Fruit fly (Drosophila melanogaster) whole organism, embryonic: ENCODE results near the gene nmo.

Source experiments
- ATbp ChIP-seq: fragments of 200-800 bp; sonication (Bioruptor generic); optimal IDR thresholded peaks from 2 replicates; lab custom pipeline; 2017; ENCODE audit warnings: missing biosample characterization, mild to moderate bottlenecking, missing genetic modification characterization, missing genetic modification reagents
- Antp ChIP-seq: fragments of 200-800 bp; sonication (Bioruptor generic); optimal IDR thresholded peaks from 3 replicates; lab custom pipeline; 2016; ENCODE audit warnings: missing biosample characterization, missing genetic modification characterization
- Bgb ChIP-seq: fragments of 200-800 bp; sonication (Bioruptor generic); IDR thresholded peaks from 2 replicates; pipeline ENCODE4 v1.3.6; 2022; ENCODE audit warnings: missing biosample characterization, missing genetic modification characterization; ENCODE audit not compliant: partially characterized antibody
- CG10431 ChIP-seq: fragments of 200-800 bp; sonication (Bioruptor generic); optimal IDR thresholded peaks from 3 replicates; lab custom pipeline; 2018; ENCODE audit warnings: missing biosample characterization, mild to moderate bottlenecking, missing genetic modification characterization
- CG10543 ChIP-seq: fragments of 200-800 bp; sonication (Bioruptor generic); optimal IDR thresholded peaks from 3 replicates; lab custom pipeline; 2017; ENCODE audit warnings: missing biosample characterization, mild to moderate bottlenecking, missing genetic modification characterization, moderate library complexity
- CG11093 ChIP-seq: fragments of 200-800 bp; sonication (Bioruptor generic); IDR thresholded peaks from 3 replicates; pipeline ENCODE4 v1.3.6; 2022; ENCODE audit warnings: missing biosample characterization, missing genetic modification characterization
- CG11247 ChIP-seq: fragments of 200-800 bp; sonication (Bioruptor generic); IDR thresholded peaks from 2 replicates; pipeline ENCODE4 v1.3.6; 2022; ENCODE audit warnings: missing biosample characterization, missing genetic modification characterization
- CG13296 ChIP-seq: fragments of 200-800 bp; sonication (Bioruptor generic); optimal IDR thresholded peaks from 3 replicates; lab custom pipeline; 2018; ENCODE audit warnings: missing biosample characterization, mild to moderate bottlenecking, missing genetic modification characterization
- CG13894 ChIP-seq: fragments of 200-800 bp; sonication (Bioruptor generic); optimal IDR thresholded peaks from 3 replicates; lab custom pipeline; 2018; ENCODE audit warnings: missing biosample characterization, mild to moderate bottlenecking, missing genetic modification characterization, moderate library complexity
- CG14050 ChIP-seq: fragments of 200-800 bp; sonication (Bioruptor generic); IDR thresholded peaks from 3 replicates; pipeline ENCODE4 v1.3.6; 2022; ENCODE audit warnings: missing biosample characterization, missing genetic modification characterization
- CG15269 ChIP-seq: fragments of 200-800 bp; sonication (Bioruptor generic); optimal IDR thresholded peaks from 2 replicates; lab custom pipeline; 2018; ENCODE audit warnings: missing biosample characterization, mild to moderate bottlenecking, missing genetic modification characterization, moderate library complexity
- CG15479 ChIP-seq: fragments of 200-800 bp; sonication (Bioruptor generic); optimal IDR thresholded peaks from 3 replicates; lab custom pipeline; 2019; ENCODE audit warnings: missing biosample characterization, mild to moderate bottlenecking, missing genetic modification characterization, moderate library complexity
- CG2678 ChIP-seq: fragments of 200-800 bp; sonication (Bioruptor generic); optimal IDR thresholded peaks from 3 replicates; lab custom pipeline; 2019; ENCODE audit warnings: missing biosample characterization, mild to moderate bottlenecking, missing genetic modification characterization, moderate library complexity
- CG3065 ChIP-seq: fragments of 200-800 bp; sonication (Bioruptor generic); optimal IDR thresholded peaks from 2 replicates; lab custom pipeline; 2016; ENCODE audit warnings: missing biosample characterization, missing genetic modification characterization
- CG31441 ChIP-seq: fragments of 200-800 bp; sonication (Bioruptor generic); IDR thresholded peaks from 2 replicates; pipeline ENCODE4 v1.3.6; 2022; ENCODE audit warnings: missing biosample characterization, missing genetic modification characterization
- CG34376 ChIP-seq: fragments of 200-800 bp; sonication (Bioruptor generic); optimal IDR thresholded peaks from 2 replicates; lab custom pipeline; 2018; ENCODE audit warnings: missing biosample characterization, mild to moderate bottlenecking, missing genetic modification characterization
- CG5245 ChIP-seq: fragments of 200-800 bp; sonication (Bioruptor generic); optimal IDR thresholded peaks from 3 replicates; lab custom pipeline; 2016; ENCODE audit warnings: missing biosample characterization, missing genetic modification characterization
- CG6254 ChIP-seq: fragments of 200-800 bp; sonication (Bioruptor generic); optimal IDR thresholded peaks from 3 replicates; lab custom pipeline; 2017; ENCODE audit warnings: mild to moderate bottlenecking, missing biosample characterization, missing genetic modification reagents, missing genetic modification characterization
- CG6854 ChIP-seq: fragments of 200-800 bp; sonication (Bioruptor generic); optimal IDR thresholded peaks from 3 replicates; lab custom pipeline; 2017; ENCODE audit warnings: missing biosample characterization, mild to moderate bottlenecking, missing genetic modification characterization
- CG8765 ChIP-seq: fragments of 200-800 bp; sonication (Bioruptor generic); IDR thresholded peaks from 2 replicates; pipeline ENCODE4 v1.3.6; 2022; ENCODE audit warnings: missing biosample characterization, missing genetic modification characterization
- Fer2 ChIP-seq: fragments of 200-800 bp; sonication (Bioruptor generic); optimal IDR thresholded peaks from 2 replicates; lab custom pipeline; 2018; ENCODE audit warnings: missing biosample characterization, mild to moderate bottlenecking, missing genetic modification characterization, moderate library complexity
- GATAe ChIP-seq: fragments of 200-800 bp; sonication (Bioruptor generic); conservative IDR thresholded peaks from 2 replicates; pipeline ENCODE4 v1.3.6; 2022; ENCODE audit warnings: missing biosample characterization, missing genetic modification characterization
- Hand ChIP-seq: fragments of 200-800 bp; sonication (Bioruptor generic); optimal IDR thresholded peaks from 2 replicates; lab custom pipeline; 2017; ENCODE audit warnings: mild to moderate bottlenecking, missing biosample characterization, missing genetic modification reagents, missing genetic modification characterization
- HmgD ChIP-seq: fragments of 200-800 bp; sonication (Bioruptor generic); optimal IDR thresholded peaks from 3 replicates; lab custom pipeline; 2016; ENCODE audit warnings: missing biosample characterization, missing genetic modification characterization
- Lim3 ChIP-seq: fragments of 200-800 bp; sonication (Bioruptor generic); IDR thresholded peaks from 2 replicates; pipeline ENCODE4 v1.3.6; 2022; ENCODE audit warnings: missing biosample characterization, missing genetic modification characterization
- MBD-R2 ChIP-seq: fragments of 200-800 bp; sonication (Bioruptor generic); IDR thresholded peaks from 2 replicates; pipeline ENCODE4 v1.3.6; 2022; ENCODE audit warnings: missing biosample characterization, missing genetic modification characterization
- Med ChIP-seq: fragments of 200-800 bp; sonication (Bioruptor generic); peaks from one replicate; lab custom pipeline; 2016; ENCODE audit warnings: missing biosample characterization, missing genetic modification characterization, mild to moderate bottlenecking, inconsistent platforms, moderate library complexity
- Pdp1 ChIP-seq, 2 experiments: fragments of 200-800 bp; sonication (Bioruptor generic); optimal IDR thresholded peaks; 3 replicates each; lab custom pipeline; 2016; ENCODE audit warnings: missing biosample characterization in 2 of 2, missing genetic modification characterization in 2 of 2, mild to moderate bottlenecking in 1 of 2, moderate library complexity in 1 of 2
- cg ChIP-seq: fragments of 200-800 bp; sonication (Bioruptor generic); optimal IDR thresholded peaks from 3 replicates; lab custom pipeline; 2019; ENCODE audit warnings: missing biosample characterization, mild to moderate bottlenecking, missing genetic modification characterization, moderate library complexity
- chinmo ChIP-seq: fragments of 200-800 bp; sonication (Bioruptor generic); IDR thresholded peaks from 4 replicates; pipeline ENCODE4 v1.3.6; 2022; ENCODE audit warnings: missing biosample characterization, missing genetic modification characterization; ENCODE audit not compliant: partially characterized antibody
- chn ChIP-seq: fragments of 200-800 bp; sonication (Bioruptor generic); optimal IDR thresholded peaks from 2 replicates; lab custom pipeline; 2016; ENCODE audit warnings: missing biosample characterization, missing genetic modification characterization
- disco-r ChIP-seq: fragments of 200-800 bp; sonication (Bioruptor generic); optimal IDR thresholded peaks from 2 replicates; lab custom pipeline; 2016; ENCODE audit warnings: missing biosample characterization, missing genetic modification characterization
- dm ChIP-seq: fragments of 200-800 bp; sonication (Bioruptor generic); optimal IDR thresholded peaks from 3 replicates; lab custom pipeline; 2016; ENCODE audit warnings: missing biosample characterization, missing genetic modification characterization
- en ChIP-seq: fragments of 200-800 bp; sonication (Bioruptor generic); optimal IDR thresholded peaks from 2 replicates; lab custom pipeline; 2016; ENCODE audit warnings: missing biosample characterization, missing genetic modification characterization
- exex ChIP-seq: fragments of 200-800 bp; sonication (Bioruptor generic); optimal IDR thresholded peaks from 4 replicates; lab custom pipeline; 2018; ENCODE audit warnings: missing biosample characterization, mild to moderate bottlenecking, missing genetic modification characterization, moderate library complexity
- ftz-f1 ChIP-seq: fragments of 200-800 bp; sonication (Bioruptor generic); optimal IDR thresholded peaks from 2 replicates; lab custom pipeline; 2016; ENCODE audit warnings: missing biosample characterization, missing genetic modification characterization
- grn ChIP-seq: fragments of 200-800 bp; sonication (Bioruptor generic); optimal IDR thresholded peaks from 3 replicates; lab custom pipeline; 2017; ENCODE audit warnings: missing biosample characterization, missing genetic modification characterization
- insv ChIP-seq, 2 experiments: fragments of 200-800 bp; sonication (Bioruptor generic); optimal IDR thresholded peaks; 3 replicates each; lab custom pipeline; 2016 to 2018; ENCODE audit warnings: missing biosample characterization in 2 of 2, missing genetic modification characterization in 2 of 2
- jing ChIP-seq: fragments of 200-800 bp; sonication (Bioruptor generic); optimal IDR thresholded peaks from 2 replicates; lab custom pipeline; 2018; ENCODE audit warnings: missing biosample characterization, mild to moderate bottlenecking, missing genetic modification characterization
- kah ChIP-seq: fragments of 200-800 bp; sonication (Bioruptor generic); optimal IDR thresholded peaks from 2 replicates; lab custom pipeline; 2018; ENCODE audit warnings: missing biosample characterization, mild to moderate bottlenecking, missing genetic modification characterization
- pan ChIP-seq, 4 experiments: fragments of >200 bp in 3 of 4; fragments of 200-800 bp in 1 of 4; sonication (Bioruptor generic) in 1 of 4; optimal IDR thresholded peaks in 3 of 4; IDR thresholded peaks in 1 of 4; 2 replicates each; pipeline versions ENCODE4 v1.3.6 to Lab custom; 2017 to 2022; ENCODE audit warnings: missing biosample characterization in 2 of 4, missing genetic modification characterization in 2 of 4, mixed read lengths in 1 of 4
- pho ChIP-seq: fragments of 200-800 bp; sonication (Bioruptor generic); optimal IDR thresholded peaks from 2 replicates; lab custom pipeline; 2016; ENCODE audit warnings: missing biosample characterization, missing genetic modification characterization
- psq ChIP-seq: fragments of 200-800 bp; sonication (Bioruptor generic); optimal IDR thresholded peaks from 2 replicates; lab custom pipeline; 2017; ENCODE audit warnings: missing biosample characterization, missing genetic modification characterization
- repo ChIP-seq: fragments of 200-800 bp; sonication (Bioruptor generic); optimal IDR thresholded peaks from 2 replicates; lab custom pipeline; 2016; ENCODE audit warnings: missing biosample characterization, missing genetic modification characterization
- row ChIP-seq: fragments of 200-800 bp; sonication (Bioruptor generic); IDR thresholded peaks from 3 replicates; pipeline ENCODE4 v1.3.6; 2022; ENCODE audit warnings: missing biosample characterization, missing genetic modification characterization
- slp2 ChIP-seq: fragments of 200-800 bp; sonication (Bioruptor generic); optimal IDR thresholded peaks from 2 replicates; lab custom pipeline; 2016; ENCODE audit warnings: missing biosample characterization, missing genetic modification characterization
- sug ChIP-seq: fragments of 200-800 bp; optimal IDR thresholded peaks from 2 replicates; lab custom pipeline; 2019; ENCODE audit warnings: missing biosample characterization, mild to moderate bottlenecking, missing genetic modification characterization, moderate library complexity
- tin ChIP-seq: fragments of 200-800 bp; sonication (Bioruptor generic); optimal IDR thresholded peaks from 3 replicates; lab custom pipeline; 2016; ENCODE audit warnings: missing biosample characterization, missing genetic modification characterization
- zfh1 ChIP-seq: fragments of 200-800 bp; sonication (Bioruptor generic); IDR thresholded peaks from 3 replicates; pipeline ENCODE4 v1.3.6; 2022; ENCODE audit warnings: missing biosample characterization, missing genetic modification characterization

Gene nmo

DNA sequence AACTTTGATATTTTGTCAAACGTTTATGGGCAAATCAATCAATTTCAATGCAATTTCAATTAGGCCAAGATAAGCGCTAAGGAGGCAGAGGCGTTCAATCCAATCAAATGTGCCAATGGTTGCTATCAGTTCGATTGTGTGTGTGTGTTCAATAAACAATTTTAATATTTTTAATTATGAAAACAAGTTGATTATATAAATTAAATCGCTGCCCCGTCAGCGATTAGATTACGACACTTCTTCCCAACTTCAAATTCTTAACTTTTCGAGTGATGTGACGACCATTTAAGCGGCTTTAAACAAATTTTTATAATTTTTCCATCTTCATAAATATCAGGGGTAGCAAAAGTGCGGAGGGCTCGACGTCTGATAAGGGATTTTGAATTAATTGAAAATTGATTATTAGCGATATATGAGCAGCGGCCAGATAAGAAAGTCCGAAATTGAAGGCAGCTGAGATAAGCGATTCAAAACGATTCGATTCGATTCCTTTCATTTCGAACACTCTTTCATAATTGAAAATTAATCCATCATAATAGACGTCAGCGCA, 36.4 kb upstream of the nmo start (continued):
- TF ChIP-seq CG10543 (GFP tag; lab: Kevin White, UChicago) (peak; percentile 67), cg (no peak), CG6254 (no peak), grn (GFP tag; lab: Kevin White, UChicago) (peak; percentile 93), GATAe (GFP tag; lab: Robert Waterston, UW) (peak; percentile 73), sug (tag; lab: Kevin White, UChicago) (peak; percentile 62), exex (tag; lab: Kevin White, UChicago) (peak; percentile 100), Lim3 (peak; percentile 61; the same call in 1 of the 2 replicates), tin (GFP tag; lab: Kevin White, UChicago) (no peak), Fer2 (no peak), CG2678 (tag; lab: Kevin White, UChicago) (peak; percentile 21), CG34376 (GFP tag; lab: Kevin White, UChicago) (peak; percentile 78), CG11247 (no peak), Pdp1 (GFP tag; optimal IDR thresholded peaks at IDR 0.05; lab: Kevin White, UChicago) (peak in 1 of 2 experiments; percentile 40)

DNA sequence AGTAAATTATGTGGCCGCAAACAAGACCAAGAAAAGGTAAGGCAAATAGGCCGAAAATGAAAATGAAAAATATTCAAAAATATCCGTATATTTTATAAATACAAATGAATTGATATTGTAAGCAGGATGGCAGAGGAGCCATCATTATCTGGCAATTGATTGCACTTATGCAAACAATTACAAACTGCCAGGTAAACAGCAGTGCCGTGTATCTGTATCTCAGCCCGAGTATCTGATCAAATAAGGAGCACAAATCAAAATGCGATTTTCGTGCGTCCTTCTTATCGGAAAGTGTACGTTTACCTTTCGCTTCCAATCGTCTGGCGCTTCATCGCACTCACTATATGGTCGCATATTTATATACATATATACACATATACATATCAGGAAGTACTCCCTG, 35.8 kb upstream of the nmo start:
- TF ChIP-seq kah, result no peak
- no peak for TF ChIP-seq repo
- TF ChIP-seq zfh1 (GFP tag; lab: Robert Waterston, UW), result no peak
- TF ChIP-seq Med (GFP tag; lab: Kevin White, UChicago), result peak; percentile 49
- no peak for TF ChIP-seq CG5245 (GFP tag; lab: Kevin White, UChicago)
- no peak for TF ChIP-seq Fer2
- no peak for TF ChIP-seq CG11093
- no peak for TF ChIP-seq slp2 (GFP tag; lab: Kevin White, UChicago)
- no peak for TF ChIP-seq dm (GFP tag; lab: Kevin White, UChicago)
- no peak for TF ChIP-seq disco-r
- TF ChIP-seq ATbp, result no peak
- TF ChIP-seq CG15479, result no peak
- no peak for TF ChIP-seq CG13296 (GFP tag; lab: Kevin White, UChicago)
- TF ChIP-seq insv (GFP tag; optimal IDR thresholded peaks at IDR 0.05; lab: Kevin White, UChicago), result peak in 1 of 2 experiments; percentile 42
- no peak for TF ChIP-seq CG8765 (GFP tag; lab: Robert Waterston, UW)
- TF ChIP-seq row (GFP tag; lab: Robert Waterston, UW), result no peak
- TF ChIP-seq psq (GFP tag; lab: Kevin White, UChicago), result no peak
- no peak for TF ChIP-seq cg
- no peak for TF ChIP-seq ftz-f1
- TF ChIP-seq CG15269 (tag; lab: Kevin White, UChicago), result no peak
- no peak for TF ChIP-seq CG14050
- TF ChIP-seq CG10431 (GFP tag; lab: Kevin White, UChicago), result no peak
- no peak for TF ChIP-seq pan (optimal IDR thresholded peaks at IDR 0.05; lab: Kevin White, UChicago)
- TF ChIP-seq pan (GFP tag; optimal IDR thresholded peaks at IDR 0.05 in 1 of 2, IDR thresholded peaks at IDR 0.05 in 1 of 2), result peak in 1 of 2 experiments; percentile 15
- TF ChIP-seq HmgD (GFP tag; lab: Kevin White, UChicago), result no peak
- TF ChIP-seq MBD-R2 (GFP tag; lab: Robert Waterston, UW), result no peak
- no peak for TF ChIP-seq Hand (GFP tag; lab: Kevin White, UChicago)
- TF ChIP-seq en (GFP tag; lab: Kevin White, UChicago), result no peak
- 0 out of 4 replicates have a peak, but pooled peaks have one; percentile 7 for TF ChIP-seq chinmo
- no peak for TF ChIP-seq jing (GFP tag; lab: Kevin White, UChicago)
- no peak for TF ChIP-seq CG6854 (GFP tag; lab: Kevin White, UChicago)
- no peak for TF ChIP-seq CG31441 (GFP tag; lab: Robert Waterston, UW)
- no peak for TF ChIP-seq chn
- TF ChIP-seq Antp (GFP tag; lab: Kevin White, UChicago), result no peak
- no peak for TF ChIP-seq pho (GFP tag; lab: Kevin White, UChicago)
- TF ChIP-seq CG3065 (GFP tag; lab: Kevin White, UChicago), result no peak
- TF ChIP-seq CG13894, result no peak
- no peak for TF ChIP-seq Bgb (GFP tag; lab: Robert Waterston, UW)
